Worm (Caenorhabditis elegans) whole organism, mixed stage, embryonic: ENCODE measurements around the gene D2023.4.

Experiments
- elt-3 ChIP-seq: fragments of 150-350 bp; optimal IDR thresholded peaks from 2 replicates; lab custom pipeline; 2014; ENCODE audit warnings: missing biosample characterization, missing genetic modification characterization
- unc-62 ChIP-seq: fragments of 150-350 bp; optimal IDR thresholded peaks from 2 replicates; lab custom pipeline; 2014; ENCODE audit warnings: missing biosample characterization, missing genetic modification reagents, missing genetic modification characterization

DNA sequence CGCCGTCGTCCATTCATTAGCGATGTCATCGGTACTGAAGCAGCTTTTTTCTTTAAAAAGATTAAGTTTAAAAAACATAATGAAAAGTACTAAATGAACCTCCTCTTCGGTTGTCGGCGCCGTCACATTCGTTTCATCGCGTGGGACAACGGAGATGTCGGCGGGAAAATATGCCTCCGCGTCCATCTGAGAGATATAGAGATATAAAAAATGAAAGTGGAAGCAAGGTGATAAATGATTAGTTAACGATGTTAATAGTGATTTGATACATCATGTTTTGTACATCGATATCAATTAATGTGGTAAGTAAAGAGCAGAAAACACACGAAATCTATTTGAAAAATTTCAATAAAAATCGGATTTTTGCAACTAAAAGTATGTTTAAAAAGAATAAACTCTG lies 38.3 kb downstream of the D2023.4 start, which contains the start of gene F55A11.7:
- no peak for TF ChIP-seq unc-62 (GFP tag; lab: Kevin White, UChicago)
- no peak for TF ChIP-seq elt-3 (tag; lab: Kevin White, UChicago)
